Worm (Caenorhabditis elegans) whole organism, mixed stage, embryonic: ENCODE measurements around the gene spp-6.

Experiments
- blmp-1 ChIP-seq: fragments of 150-350 bp; optimal IDR thresholded peaks from 2 replicates; lab custom pipeline; 2014; ENCODE audit warnings: missing biosample characterization, missing genetic modification characterization
- ces-1 ChIP-seq: fragments of 150-350 bp; optimal IDR thresholded peaks from 2 replicates; lab custom pipeline; 2014; ENCODE audit warnings: missing biosample characterization, missing genetic modification reagents, missing genetic modification characterization
- elt-3 ChIP-seq: fragments of 150-350 bp; optimal IDR thresholded peaks from 2 replicates; lab custom pipeline; 2014; ENCODE audit warnings: missing biosample characterization, missing genetic modification characterization
- flh-1 ChIP-seq: fragments of 200-800 bp; sonication (Bioruptor generic); optimal IDR thresholded peaks from 2 replicates; lab custom pipeline; 2018; ENCODE audit warnings: mild to moderate bottlenecking, missing genetic modification characterization, moderate library complexity, missing compliant biosample characterization
- mep-1 ChIP-seq: fragments of 150-350 bp; optimal IDR thresholded peaks from 2 replicates; lab custom pipeline; 2017; ENCODE audit warnings: missing biosample characterization, missing genetic modification reagents, missing genetic modification characterization, inconsistent platforms
- snpc-4 ChIP-seq: fragments of 150-350 bp; optimal IDR thresholded peaks from 2 replicates; lab custom pipeline; 2014; ENCODE audit warnings: missing biosample characterization, missing genetic modification characterization
- unc-39 ChIP-seq: fragments of 150-350 bp; optimal IDR thresholded peaks from 2 replicates; lab custom pipeline; 2014; ENCODE audit warnings: missing biosample characterization, missing genetic modification characterization
- unc-62 ChIP-seq: fragments of 150-350 bp; optimal IDR thresholded peaks from 2 replicates; lab custom pipeline; 2014; ENCODE audit warnings: missing biosample characterization, missing genetic modification reagents, missing genetic modification characterization
- zip-8 ChIP-seq: fragments of 150-350 bp; optimal IDR thresholded peaks from 2 replicates; lab custom pipeline; 2014; ENCODE audit warnings: missing biosample characterization, missing genetic modification characterization

DNA sequence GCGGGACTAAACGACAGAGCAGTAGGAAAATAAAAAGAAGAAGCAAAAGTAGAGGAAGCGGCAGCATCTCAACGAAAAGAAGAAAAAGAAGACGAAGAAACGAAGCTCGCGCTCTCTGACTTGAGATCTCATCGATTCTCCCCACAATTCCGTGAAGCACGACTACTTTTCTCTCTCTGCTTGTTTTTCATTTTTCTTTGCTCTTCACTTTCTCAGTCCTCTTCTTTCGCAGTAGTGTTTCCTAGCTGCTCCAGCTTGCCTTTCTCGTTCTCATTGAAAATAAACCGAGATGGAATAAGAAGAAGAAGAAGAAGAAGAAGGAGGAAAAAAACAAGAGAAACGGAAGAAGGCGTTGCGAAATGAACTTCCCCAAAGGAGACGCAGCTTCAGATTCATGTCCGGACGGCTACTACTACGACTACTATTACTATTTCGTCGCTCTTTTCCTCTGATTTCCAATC lies 32.4 kb upstream of the spp-6 start:
- TF ChIP-seq flh-1 (GFP tag; lab: Kevin White, UChicago) (no peak), elt-3 (tag; lab: Kevin White, UChicago) (no peak), unc-62 (GFP tag; lab: Kevin White, UChicago) (no peak), zip-8 (tag; lab: Kevin White, UChicago) (no peak), blmp-1 (tag; lab: Kevin White, UChicago) (no peak), unc-39 (tag; lab: Kevin White, UChicago) (peak; percentile 60), ces-1 (GFP tag; lab: Kevin White, UChicago) (peak; percentile 69), snpc-4 (tag; lab: Kevin White, UChicago) (no peak), mep-1 (tag; lab: Kevin White, UChicago) (no peak)
